Worm (Caenorhabditis elegans) whole organism, late embryonic: Measurements from ENCODE around the gene F23D12.1.

Experiments
- ama-1 ChIP-seq: fragments of 150-350 bp; optimal IDR thresholded peaks from 2 replicates; lab custom pipeline; 2014
- gmeb-2 ChIP-seq: sonication (generic microtip); optimal IDR thresholded peaks from 2 replicates; lab custom pipeline; 2016; ENCODE audit warnings: missing genetic modification characterization, inconsistent platforms, missing compliant biosample characterization
- pha-4 ChIP-seq: fragments of 150-350 bp; optimal IDR thresholded peaks from 2 replicates; lab custom pipeline; 2018; ENCODE audit warnings: missing biosample characterization, missing genetic modification reagents, missing genetic modification characterization
- unc-55 ChIP-seq: sonication (generic microtip); optimal IDR thresholded peaks from 2 replicates; lab custom pipeline; 2017; ENCODE audit warnings: missing biosample characterization, missing genetic modification reagents, missing genetic modification characterization
- ztf-16 ChIP-seq: sonication (generic microtip); optimal IDR thresholded peaks from 2 replicates; lab custom pipeline; 2017; ENCODE audit warnings: missing genetic modification characterization, missing compliant biosample characterization

- TF ChIP-seq pha-4 (no peak), ztf-16 (tag; lab: Kevin White, UChicago) (no peak), unc-55 (GFP tag; lab: Kevin White, UChicago) (no peak), gmeb-2 (tag; lab: Kevin White, UChicago) (no peak), ama-1 (lab: Kevin White, UChicago) (no peak)
Measured at ce11 chrX:14405817-14406216, 22.1 kb downstream of the F23D12.1 start, which contains the start of gene frpr-17.
